Fruit fly (Drosophila melanogaster): ENCODE results near the gene Ugalt.

Gene Ugalt

dm6 chrX:2698064-2698894 is 5.4 kb downstream of the Ugalt start, which contains the start of the genes Spg7 and Lint-O (continued):
- TF ChIP-seq Doc3 (GFP tag; IDR thresholded peaks at IDR 0.05; ENCODE audit: partially characterized antibody), result peak; percentile 50; the same call in 2 of the 3 replicates
- TF ChIP-seq CG2129 (GFP tag; IDR thresholded peaks at IDR 0.05; ENCODE audit: partially characterized antibody), result peak; percentile 23; the same call in 1 of the 2 replicates
- TF ChIP-seq abd-A (tag; optimal IDR thresholded peaks at IDR 0.05), result no peak
- peak; percentile 63 for TF ChIP-seq CG9437 (GFP tag; optimal IDR thresholded peaks at IDR 0.05)
- no peak for TF ChIP-seq tin (GFP tag; optimal IDR thresholded peaks at IDR 0.05)
- peak; percentile 73 for TF ChIP-seq vnd (GFP tag; IDR thresholded peaks at IDR 0.05; ENCODE audit: partially characterized antibody)
- TF ChIP-seq fd102C (GFP tag; optimal IDR thresholded peaks at IDR 0.05), result no peak
- TF ChIP-seq unc-4 (GFP tag; IDR thresholded peaks at IDR 0.05; ENCODE audit: partially characterized antibody), result peak; percentile 65
- no peak for TF ChIP-seq tap (tag; optimal IDR thresholded peaks at IDR 0.05)
- TF ChIP-seq nerfin-2 (GFP tag; IDR thresholded peaks at IDR 0.05; ENCODE audit: partially characterized antibody), result peak; percentile 69
- TF ChIP-seq CG15514 (GFP tag; optimal IDR thresholded peaks at IDR 0.05), result peak; percentile 45
- TF ChIP-seq pzg (GFP tag; optimal IDR thresholded peaks at IDR 0.05), result peak; percentile 21
- TF ChIP-seq HLH54F (GFP tag; optimal IDR thresholded peaks at IDR 0.05), result no peak
- TF ChIP-seq CG34224 (GFP tag; IDR thresholded peaks at IDR 0.05; ENCODE audit: partially characterized antibody), result peak; percentile 83
- no peak for TF ChIP-seq CG1603 (tag; optimal IDR thresholded peaks at IDR 0.05)
- peak; percentile 19 for TF ChIP-seq stwl (tag; optimal IDR thresholded peaks at IDR 0.05)
- no peak for TF ChIP-seq fd64A (GFP tag; optimal IDR thresholded peaks at IDR 0.05)
- no peak for TF ChIP-seq fru (optimal IDR thresholded peaks at IDR 0.05)
- peak; percentile 59 for TF ChIP-seq zen2 (GFP tag; IDR thresholded peaks at IDR 0.05; ENCODE audit: partially characterized antibody)
- TF ChIP-seq CG6254 (GFP tag; optimal IDR thresholded peaks at IDR 0.05), result no peak
- TF ChIP-seq chinmo (GFP tag; IDR thresholded peaks at IDR 0.05; ENCODE audit: partially characterized antibody), result 0 out of 4 replicates have a peak, but pooled peaks have one; percentile 63
- no peak for TF ChIP-seq CG14441 (GFP tag; IDR thresholded peaks at IDR 0.05)
- no peak for TF ChIP-seq CG31365 (tag; optimal IDR thresholded peaks at IDR 0.05)
- TF ChIP-seq CG31388 (GFP tag; optimal IDR thresholded peaks at IDR 0.05), result no peak
- no peak for TF ChIP-seq CG18262 (tag; optimal IDR thresholded peaks at IDR 0.05)
- peak; percentile 74 for TF ChIP-seq CG16813 (GFP tag; IDR thresholded peaks at IDR 0.05; ENCODE audit: partially characterized antibody)
- TF ChIP-seq CG14860 (GFP tag; IDR thresholded peaks at IDR 0.05; ENCODE audit: partially characterized antibody), result peak; percentile 36; the same call in 2 of the 3 replicates
- TF ChIP-seq hb (GFP tag; IDR thresholded peaks at IDR 0.05; ENCODE audit: partially characterized antibody), result peak; percentile 66; the same call in 2 of the 3 replicates
- TF ChIP-seq jing (GFP tag; optimal IDR thresholded peaks at IDR 0.05), result no peak
- no peak for TF ChIP-seq CG14667 (GFP tag; IDR thresholded peaks at IDR 0.05)
- no peak for TF ChIP-seq CG6654 (GFP tag; optimal IDR thresholded peaks at IDR 0.05)
- TF ChIP-seq Elba2 (GFP tag; optimal IDR thresholded peaks at IDR 0.05), result no peak
- no peak for TF ChIP-seq lilli (GFP tag; optimal IDR thresholded peaks at IDR 0.05)
- TF ChIP-seq CG4404 (GFP tag; IDR thresholded peaks at IDR 0.05), result no peak
- TF ChIP-seq slbo (GFP tag; IDR thresholded peaks at IDR 0.05), result no peak
- TF ChIP-seq CG12299 (tag; optimal IDR thresholded peaks at IDR 0.05), result no peak
- no peak for TF ChIP-seq HHEX (GFP tag; optimal IDR thresholded peaks at IDR 0.05)
- peak; percentile 74; the same call in 3 of the 4 replicates for TF ChIP-seq Dll (GFP tag; IDR thresholded peaks at IDR 0.05; ENCODE audit: partially characterized antibody)
- TF ChIP-seq HLH4C (GFP tag; IDR thresholded peaks at IDR 0.05; ENCODE audit: partially characterized antibody), result peak; percentile 70; the same call in 2 of the 3 replicates
- no peak for TF ChIP-seq chm (GFP tag; IDR thresholded peaks at IDR 0.05)
- peak; percentile 74 for TF ChIP-seq CG7963 (GFP tag; IDR thresholded peaks at IDR 0.05; ENCODE audit: partially characterized antibody)
- TF ChIP-seq otp (GFP tag; IDR thresholded peaks at IDR 0.05), result no peak
- 0 out of 3 replicates have a peak, but pooled peaks have one; percentile 34 for TF ChIP-seq mld (GFP tag; IDR thresholded peaks at IDR 0.05; ENCODE audit: partially characterized antibody)
- TF ChIP-seq knrl (GFP tag; IDR thresholded peaks at IDR 0.05; ENCODE audit: partially characterized antibody), result peak; percentile 65; the same call in 2 of the 3 replicates
- TF ChIP-seq Dip2 (GFP tag; IDR thresholded peaks at IDR 0.05), result no peak
- no peak for TF ChIP-seq Six4 (GFP tag; optimal IDR thresholded peaks at IDR 0.05)

Data from whole organism, embryonic.